Fruit fly (Drosophila melanogaster) ovary, adult (tissue): ENCODE measurements around the gene CG9270.

Source experiments
- CG17801 ChIP-seq: fragments of 200-800 bp; optimal IDR thresholded peaks from 2 replicates; lab custom pipeline; 2019; ENCODE audit warnings: missing biosample characterization, mild to moderate bottlenecking, missing genetic modification characterization, moderate library complexity; ENCODE audit not compliant: partially characterized antibody

Gene CG9270

dm6 chr2L:20934013-20934412, at the start of gene CG9270:
TSS of gene CG9270 (minus strand) at chr2L:20934113.
- TF ChIP-seq CG17801: no peak

- TF ChIP-seq CG17801: no peak
These were observed 48.3 kb upstream of the CG9270 start for dm6 chr2L:20982242-20982641.

dm6 chr2L:20975594-20975993, 41.7 kb upstream of the CG9270 start:
- TF ChIP-seq CG17801: no peak

dm6 chr2L:20974037-20974646, 40.2 kb upstream of the CG9270 start:
- TF ChIP-seq CG17801: no peak

- no peak for TF ChIP-seq CG17801
These were observed 37.9 kb upstream of the CG9270 start for dm6 chr2L:20971659-20972314.

dm6 chr2L:20970792-20971191, 36.9 kb upstream of the CG9270 start:
- no peak for TF ChIP-seq CG17801

dm6 chr2L:20969674-20970297, 35.9 kb upstream of the CG9270 start:
- TF ChIP-seq CG17801: no peak

- TF ChIP-seq CG17801: no peak
These were observed 34.8 kb upstream of the CG9270 start for dm6 chr2L:20968727-20969126.

dm6 chr2L:20965001-20965400, 31.1 kb upstream of the CG9270 start:
- TF ChIP-seq CG17801: no peak

dm6 chr2L:20960019-20960525, 26.2 kb upstream of the CG9270 start:
- no peak for TF ChIP-seq CG17801

dm6 chr2L:20957968-20958367, 24.1 kb upstream of the CG9270 start:
- TF ChIP-seq CG17801: no peak

dm6 chr2L:20957266-20957665, 23.4 kb upstream of the CG9270 start:
- TF ChIP-seq CG17801: no peak

dm6 chr2L:20956836-20957235, 22.9 kb upstream of the CG9270 start:
- TF ChIP-seq CG17801: no peak

dm6 chr2L:20951320-20951719, 17.4 kb upstream of the CG9270 start:
- TF ChIP-seq CG17801: no peak

- TF ChIP-seq CG17801: no peak
These were observed 16.7 kb upstream of the CG9270 start for dm6 chr2L:20950421-20951108.

- no peak for TF ChIP-seq CG17801
These were observed 14.7 kb upstream of the CG9270 start for dm6 chr2L:20948625-20949024.

dm6 chr2L:20944886-20945558, 11.1 kb upstream of the CG9270 start:
- TF ChIP-seq CG17801: no peak
